Fruit fly (Drosophila melanogaster): Measurements from ENCODE around the gene lectin-22C.

DNA sequence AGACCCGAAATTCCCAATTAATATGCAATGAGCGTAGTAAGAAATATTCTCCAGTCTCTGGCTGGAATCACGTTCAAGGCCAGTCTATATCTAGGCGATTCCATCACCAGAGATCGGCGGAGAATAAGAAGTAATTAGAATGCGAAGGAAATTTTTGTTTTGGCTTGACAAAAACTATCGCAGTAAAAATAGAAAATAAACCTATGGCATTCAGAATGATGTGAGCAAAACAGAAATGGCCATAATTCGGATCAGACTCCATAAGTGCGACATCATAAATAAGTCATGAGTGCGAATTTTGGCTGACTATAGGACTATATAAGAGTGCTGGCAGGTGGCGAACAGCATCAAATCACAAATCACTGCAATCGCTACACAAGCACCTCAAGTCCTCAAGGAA, 29.0 kb downstream of the lectin-22C start, which contains the start of gene Nplp4:
- TF ChIP-seq Hr78 (GFP tag; optimal IDR thresholded peaks at IDR 0.05) (no peak), Mio (GFP tag; optimal IDR thresholded peaks at IDR 0.05) (no peak), Rel (GFP tag; optimal IDR thresholded peaks at IDR 0.05) (no peak), Rel (tag; optimal IDR thresholded peaks at IDR 0.05) (no peak), dsf (GFP tag; optimal IDR thresholded peaks at IDR 0.05; ENCODE audit: borderline replicate concordance) (no peak), psq (GFP tag; optimal IDR thresholded peaks at IDR 0.05) (no peak), woc (GFP tag; optimal IDR thresholded peaks at IDR 0.05) (no peak)

Measured in whole organism, wandering third instar larva.